Fruit fly (Drosophila melanogaster) whole organism, pupa: ENCODE data around the gene CG9192.

Source experiments
- CG13204 ChIP-seq: fragments of 200-800 bp; sonication (Bioruptor generic); optimal IDR thresholded peaks from 2 replicates; lab custom pipeline; 2018; ENCODE audit warnings: missing biosample characterization, mild to moderate bottlenecking, missing genetic modification characterization, moderate library complexity
- CG14655 ChIP-seq: fragments of 200-800 bp; sonication (Bioruptor generic); optimal IDR thresholded peaks from 3 replicates; lab custom pipeline; 2017; ENCODE audit warnings: mild to moderate bottlenecking, missing biosample characterization, missing genetic modification reagents, missing genetic modification characterization
- CG32121 ChIP-seq: fragments of 200-800 bp; sonication (Bioruptor generic); IDR thresholded peaks from 2 replicates; pipeline ENCODE4 v1.3.6; 2022; ENCODE audit warnings: missing biosample characterization, missing genetic modification characterization
- CG34367 ChIP-seq: fragments of 200-800 bp; sonication (Bioruptor generic); optimal IDR thresholded peaks from 2 replicates; lab custom pipeline; 2018; ENCODE audit warnings: missing biosample characterization, mild to moderate bottlenecking, missing genetic modification characterization
- CG8301 ChIP-seq: fragments of 200-800 bp; sonication (Bioruptor generic); optimal IDR thresholded peaks from 2 replicates; lab custom pipeline; 2018; ENCODE audit warnings: missing biosample characterization, mild to moderate bottlenecking, missing genetic modification characterization
- Ets98B ChIP-seq: fragments of 200-800 bp; sonication (Bioruptor generic); IDR thresholded peaks from 2 replicates; pipeline ENCODE4 v1.3.6; 2022; ENCODE audit warnings: missing biosample characterization, missing genetic modification characterization
- Pif1A ChIP-seq: fragments of 200-800 bp; sonication (Bioruptor generic); optimal IDR thresholded peaks from 3 replicates; lab custom pipeline; 2016; ENCODE audit warnings: missing biosample characterization, missing genetic modification characterization
- Pif1B ChIP-seq: fragments of 200-800 bp; sonication (Bioruptor generic); optimal IDR thresholded peaks from 3 replicates; lab custom pipeline; 2016; ENCODE audit warnings: missing biosample characterization, missing genetic modification characterization
- fd96Ca ChIP-seq: fragments of 200-800 bp; sonication (Bioruptor generic); IDR thresholded peaks from 3 replicates; pipeline ENCODE4 v1.3.6; 2022; ENCODE audit warnings: missing biosample characterization, missing genetic modification characterization
- gl ChIP-seq: fragments of 200-800 bp; sonication (Bioruptor generic); optimal IDR thresholded peaks from 2 replicates; lab custom pipeline; 2018; ENCODE audit warnings: missing biosample characterization, mild to moderate bottlenecking, missing genetic modification characterization

dm6 chr3L:1204674-1205547 is 33.2 kb downstream of the CG9192 start, which contains the start of gene CG9119:
- peak; percentile 30 for TF ChIP-seq CG8301 (tag; lab: Kevin White, UChicago)
- no peak for TF ChIP-seq gl (tag; lab: Kevin White, UChicago)
- no peak for TF ChIP-seq CG32121 (GFP tag; lab: Robert Waterston, UW)
- TF ChIP-seq CG14655 (GFP tag; lab: Kevin White, UChicago), result peak; percentile 51
- no peak for TF ChIP-seq Ets98B (GFP tag; lab: Robert Waterston, UW)
- TF ChIP-seq fd96Ca (GFP tag; lab: Robert Waterston, UW), result peak; percentile 38; the same call in 1 of the 3 replicates
- peak; percentile 6 for TF ChIP-seq Pif1A (GFP tag; lab: Kevin White, UChicago)
- TF ChIP-seq CG13204 (GFP tag; lab: Kevin White, UChicago), result peak; percentile 21
- no peak for TF ChIP-seq CG34367
- TF ChIP-seq Pif1B (GFP tag; lab: Kevin White, UChicago), result no peak
